Worm (Caenorhabditis elegans): ENCODE results near the gene nhr-126.

DNA sequence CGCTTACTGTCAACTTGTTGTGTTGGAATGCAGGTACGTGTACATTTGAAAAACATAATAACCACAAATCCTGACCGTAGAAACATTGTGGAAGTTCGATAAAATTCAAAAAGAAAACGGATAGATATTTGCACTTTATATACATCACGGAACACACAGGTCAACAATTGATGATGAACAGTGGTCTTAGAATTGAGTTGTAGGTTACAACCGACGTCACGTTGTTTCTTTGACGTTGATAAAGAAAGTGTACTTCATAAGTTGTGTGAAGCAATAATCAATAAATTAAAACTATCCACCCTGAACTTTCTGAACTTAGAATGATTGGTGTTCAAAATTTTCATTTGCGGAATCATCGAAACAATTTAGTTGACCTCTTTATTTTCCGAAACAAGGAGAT lies 42.9 kb downstream of the nhr-126 start, which contains the start of gene Y5H2A.1:
- TF ChIP-seq elt-3 (tag; optimal IDR thresholded peaks at IDR 0.05) (no peak), unc-62 (GFP tag; optimal IDR thresholded peaks at IDR 0.05) (no peak), zip-8 (tag; optimal IDR thresholded peaks at IDR 0.05) (no peak), lsy-2 (tag; optimal IDR thresholded peaks at IDR 0.05) (no peak), nhr-237 (tag; optimal IDR thresholded peaks at IDR 0.05) (no peak), nhr-28 (tag; optimal IDR thresholded peaks at IDR 0.05) (no peak), elt-1 (tag; optimal IDR thresholded peaks at IDR 0.05; ENCODE audit: borderline replicate concordance, insufficient read depth) (no peak), mls-2 (tag; optimal IDR thresholded peaks at IDR 0.05) (no peak), snpc-4 (tag; optimal IDR thresholded peaks at IDR 0.05) (no peak)
